Worm (Caenorhabditis elegans) whole organism, mixed stage, embryonic: ENCODE measurements around the gene dos-2.

Source experiments
- M03D4.4 ChIP-seq: sonication (generic microtip); optimal IDR thresholded peaks from 2 replicates; lab custom pipeline; 2017; ENCODE audit warnings: mild to moderate bottlenecking, missing genetic modification characterization, missing compliant biosample characterization
- bed-3 ChIP-seq: fragments of 200-800 bp; sonication (Bioruptor generic); optimal IDR thresholded peaks from 3 replicates; lab custom pipeline; 2018; ENCODE audit warnings: mild to moderate bottlenecking, missing genetic modification characterization, moderate library complexity, missing compliant biosample characterization
- blmp-1 ChIP-seq: fragments of 150-350 bp; optimal IDR thresholded peaks from 2 replicates; lab custom pipeline; 2014; ENCODE audit warnings: missing biosample characterization, missing genetic modification characterization
- ceh-43 ChIP-seq: fragments of 200-800 bp; sonication (Bioruptor generic); optimal IDR thresholded peaks from 2 replicates; lab custom pipeline; 2018; ENCODE audit warnings: mild to moderate bottlenecking, missing genetic modification characterization, moderate library complexity, missing compliant biosample characterization
- ceh-83 ChIP-seq: fragments of 200-800 bp; sonication (Bioruptor generic); optimal IDR thresholded peaks from 2 replicates; lab custom pipeline; 2018; ENCODE audit warnings: mild to moderate bottlenecking, missing genetic modification characterization, missing compliant biosample characterization
- ces-1 ChIP-seq: fragments of 150-350 bp; optimal IDR thresholded peaks from 2 replicates; lab custom pipeline; 2014; ENCODE audit warnings: missing biosample characterization, missing genetic modification reagents, missing genetic modification characterization
- cnd-1 ChIP-seq: fragments of 200-800 bp; sonication (Bioruptor generic); optimal IDR thresholded peaks from 2 replicates; lab custom pipeline; 2018; ENCODE audit warnings: mild to moderate bottlenecking, missing genetic modification characterization, missing compliant biosample characterization
- drap-1 ChIP-seq: fragments of 200-800 bp; sonication (Bioruptor generic); optimal IDR thresholded peaks from 3 replicates; lab custom pipeline; 2018; ENCODE audit warnings: mild to moderate bottlenecking, missing genetic modification characterization, missing compliant biosample characterization
- elt-1 ChIP-seq: sonication (generic microtip); optimal IDR thresholded peaks from 2 replicates; lab custom pipeline; 2017; ENCODE audit warnings: missing genetic modification characterization, mild to moderate bottlenecking, missing compliant biosample characterization, antibody characterized with exemption, moderate library complexity, borderline replicate concordance; ENCODE audit not compliant: insufficient read depth
- elt-3 ChIP-seq: fragments of 150-350 bp; optimal IDR thresholded peaks from 2 replicates; lab custom pipeline; 2014; ENCODE audit warnings: missing biosample characterization, missing genetic modification characterization
- flh-1 ChIP-seq: fragments of 200-800 bp; sonication (Bioruptor generic); optimal IDR thresholded peaks from 2 replicates; lab custom pipeline; 2018; ENCODE audit warnings: mild to moderate bottlenecking, missing genetic modification characterization, moderate library complexity, missing compliant biosample characterization
- ham-2 ChIP-seq: fragments of 200-800 bp; sonication (Bioruptor generic); optimal IDR thresholded peaks from 2 replicates; lab custom pipeline; 2018; ENCODE audit warnings: mild to moderate bottlenecking, missing genetic modification characterization, missing compliant biosample characterization
- hlh-1 ChIP-seq: fragments of 150-350 bp; optimal IDR thresholded peaks from 2 replicates; lab custom pipeline; 2014; ENCODE audit warnings: missing biosample characterization, missing genetic modification reagents, missing genetic modification characterization
- lin-13 ChIP-seq: fragments of 150-350 bp; optimal IDR thresholded peaks from 2 replicates; lab custom pipeline; 2014; ENCODE audit warnings: missing biosample characterization, missing genetic modification characterization
- lin-32 ChIP-seq: fragments of 200-800 bp; sonication (Bioruptor generic); optimal IDR thresholded peaks from 2 replicates; lab custom pipeline; 2018; ENCODE audit warnings: mild to moderate bottlenecking, missing genetic modification characterization, missing compliant biosample characterization
- lsy-2 ChIP-seq: fragments of 150-350 bp; optimal IDR thresholded peaks from 2 replicates; lab custom pipeline; 2014; ENCODE audit warnings: missing biosample characterization, missing genetic modification characterization
- mab-5 ChIP-seq: fragments of 150-350 bp; optimal IDR thresholded peaks from 2 replicates; lab custom pipeline; 2014; ENCODE audit warnings: missing biosample characterization, missing genetic modification characterization
- mep-1 ChIP-seq: fragments of 150-350 bp; optimal IDR thresholded peaks from 2 replicates; lab custom pipeline; 2017; ENCODE audit warnings: missing biosample characterization, missing genetic modification reagents, missing genetic modification characterization, inconsistent platforms
- mls-2 ChIP-seq: sonication (generic microtip); optimal IDR thresholded peaks from 2 replicates; lab custom pipeline; 2016; ENCODE audit warnings: mild to moderate bottlenecking, missing genetic modification characterization, moderate library complexity, missing compliant biosample characterization
- nhr-12 ChIP-seq: fragments of 150-350 bp; optimal IDR thresholded peaks from 2 replicates; lab custom pipeline; 2014; ENCODE audit warnings: missing biosample characterization, missing genetic modification characterization
- nhr-2 ChIP-seq: fragments of 150-350 bp; optimal IDR thresholded peaks from 2 replicates; lab custom pipeline; 2014; ENCODE audit warnings: missing biosample characterization, missing genetic modification characterization
- nhr-237 ChIP-seq: fragments of 150-350 bp; optimal IDR thresholded peaks from 2 replicates; lab custom pipeline; 2014; ENCODE audit warnings: missing biosample characterization, missing genetic modification characterization
- nhr-28 ChIP-seq: fragments of 150-350 bp; optimal IDR thresholded peaks from 2 replicates; lab custom pipeline; 2014; ENCODE audit warnings: missing biosample characterization, missing genetic modification characterization
- nhr-76 ChIP-seq: sonication (generic microtip); optimal IDR thresholded peaks from 2 replicates; lab custom pipeline; 2017; ENCODE audit warnings: missing biosample characterization, missing genetic modification characterization
- pha-4 ChIP-seq: fragments of 150-350 bp; optimal IDR thresholded peaks from 2 replicates; lab custom pipeline; 2018; ENCODE audit warnings: missing biosample characterization, missing genetic modification reagents, missing genetic modification characterization
- snpc-4 ChIP-seq: fragments of 150-350 bp; optimal IDR thresholded peaks from 2 replicates; lab custom pipeline; 2014; ENCODE audit warnings: missing biosample characterization, missing genetic modification characterization
- sptf-1 ChIP-seq: sonication (generic microtip); optimal IDR thresholded peaks from 2 replicates; lab custom pipeline; 2017; ENCODE audit warnings: mild to moderate bottlenecking, missing genetic modification characterization, moderate library complexity, missing compliant biosample characterization
- tbx-8 ChIP-seq: fragments of 200-800 bp; sonication (Bioruptor generic); optimal IDR thresholded peaks from 2 replicates; lab custom pipeline; 2018; ENCODE audit warnings: mild to moderate bottlenecking, missing genetic modification characterization, moderate library complexity, missing compliant biosample characterization
- unc-120 ChIP-seq: sonication (generic microtip); optimal IDR thresholded peaks from 2 replicates; lab custom pipeline; 2017; ENCODE audit warnings: missing genetic modification characterization, missing compliant biosample characterization; ENCODE audit not compliant: poor library complexity, severe bottlenecking
- unc-39 ChIP-seq: fragments of 150-350 bp; optimal IDR thresholded peaks from 2 replicates; lab custom pipeline; 2014; ENCODE audit warnings: missing biosample characterization, missing genetic modification characterization
- unc-62 ChIP-seq: fragments of 150-350 bp; optimal IDR thresholded peaks from 2 replicates; lab custom pipeline; 2014; ENCODE audit warnings: missing biosample characterization, missing genetic modification reagents, missing genetic modification characterization
- zip-8 ChIP-seq: fragments of 150-350 bp; optimal IDR thresholded peaks from 2 replicates; lab custom pipeline; 2014; ENCODE audit warnings: missing biosample characterization, missing genetic modification characterization
- ztf-11 ChIP-seq: fragments of 150-350 bp; optimal IDR thresholded peaks from 2 replicates; lab custom pipeline; 2014; ENCODE audit warnings: missing biosample characterization, missing genetic modification characterization

dos-2 gene

ce11 chrII:3931230-3931629, 44.8 kb upstream of the dos-2 start:
- TF ChIP-seq lin-32 (GFP tag; lab: Kevin White, UChicago) (no peak), unc-39 (tag; lab: Kevin White, UChicago) (no peak), ham-2 (GFP tag; lab: Kevin White, UChicago) (no peak), ceh-83 (no peak), nhr-12 (tag; lab: Kevin White, UChicago) (no peak), unc-62 (GFP tag; lab: Kevin White, UChicago) (no peak), nhr-28 (tag; lab: Kevin White, UChicago) (no peak), lsy-2 (no peak), hlh-1 (no peak), snpc-4 (tag; lab: Kevin White, UChicago) (no peak), drap-1 (no peak), M03D4.4 (tag; lab: Kevin White, UChicago) (no peak), ceh-43 (no peak), pha-4 (tag; lab: Kevin White, UChicago) (no peak)

ce11 chrII:3931825-3932224, 44.2 kb upstream of the dos-2 start:
- TF ChIP-seq snpc-4 (tag; lab: Kevin White, UChicago) = no peak
- TF ChIP-seq lin-32 (GFP tag; lab: Kevin White, UChicago) = no peak
- TF ChIP-seq mab-5 (tag; lab: Kevin White, UChicago) = no peak
- no peak for TF ChIP-seq hlh-1
- no peak for TF ChIP-seq nhr-76 (tag; lab: Kevin White, UChicago)
- TF ChIP-seq unc-39 (tag; lab: Kevin White, UChicago) = no peak
- no peak for TF ChIP-seq ceh-43
- TF ChIP-seq unc-62 (GFP tag; lab: Kevin White, UChicago) = no peak
- TF ChIP-seq mls-2 = no peak
- TF ChIP-seq ztf-11 (tag; lab: Kevin White, UChicago) = no peak
- TF ChIP-seq ces-1 (GFP tag; lab: Kevin White, UChicago) = no peak
- no peak for TF ChIP-seq drap-1
- TF ChIP-seq unc-120 = no peak
- no peak for TF ChIP-seq mep-1 (tag; lab: Kevin White, UChicago)
- TF ChIP-seq sptf-1 (tag; lab: Kevin White, UChicago) = no peak
- no peak for TF ChIP-seq nhr-237 (tag; lab: Kevin White, UChicago)
- TF ChIP-seq blmp-1 = no peak
- TF ChIP-seq lsy-2 = no peak
- TF ChIP-seq bed-3 (GFP tag; lab: Kevin White, UChicago) = no peak
- TF ChIP-seq elt-3 = no peak

ce11 chrII:3933640-3934039, 42.4 kb upstream of the dos-2 start, which contains the start of gene Y14H12B.2:
TSS of gene Y14H12B.2 (minus strand) at chrII:3933740.
- TF ChIP-seq ceh-83 = no peak
- no peak for TF ChIP-seq nhr-12 (tag; lab: Kevin White, UChicago)
- no peak for TF ChIP-seq flh-1 (GFP tag; lab: Kevin White, UChicago)
- TF ChIP-seq elt-1 = no peak
- TF ChIP-seq elt-3 = no peak
- no peak for TF ChIP-seq nhr-76 (tag; lab: Kevin White, UChicago)
- no peak for TF ChIP-seq nhr-2 (tag; lab: Kevin White, UChicago)
- TF ChIP-seq mep-1 (tag; lab: Kevin White, UChicago) = no peak

- TF ChIP-seq zip-8 (no peak), elt-1 (no peak), nhr-76 (tag; lab: Kevin White, UChicago) (no peak), nhr-28 (tag; lab: Kevin White, UChicago) (no peak), ceh-43 (no peak), unc-62 (GFP tag; lab: Kevin White, UChicago) (no peak), cnd-1 (no peak), tbx-8 (GFP tag; lab: Kevin White, UChicago) (no peak), lsy-2 (no peak), pha-4 (tag; lab: Kevin White, UChicago) (no peak), elt-3 (no peak), ztf-11 (tag; lab: Kevin White, UChicago) (no peak), ceh-83 (no peak), blmp-1 (no peak), lin-13 (tag; lab: Kevin White, UChicago) (no peak), flh-1 (GFP tag; lab: Kevin White, UChicago) (no peak), mls-2 (no peak), M03D4.4 (tag; lab: Kevin White, UChicago) (no peak), nhr-2 (tag; lab: Kevin White, UChicago) (no peak), mep-1 (tag; lab: Kevin White, UChicago) (no peak)
Measured at ce11 chrII:3934085-3934484, 42.0 kb upstream of the dos-2 start, which contains the start of gene Y14H12B.1. TSS of gene Y14H12B.1 (plus strand) at chrII:3934447.
